Worm (Caenorhabditis elegans) whole organism, midembryonic: Measurements from ENCODE around the gene nep-16.

Experiments
- flt-1 ChIP-seq: fragments of 200-800 bp; sonication (Bioruptor generic); IDR thresholded peaks from 2 replicates; pipeline ENCODE4 v1.3.6; 2022; ENCODE audit warnings: missing genetic modification characterization, missing compliant biosample characterization
- tab-1 ChIP-seq: fragments of 200-800 bp; sonication (Bioruptor generic); IDR thresholded peaks from 2 replicates; pipeline ENCODE4 v1.3.6; 2022; ENCODE audit warnings: missing genetic modification characterization, missing compliant biosample characterization

DNA sequence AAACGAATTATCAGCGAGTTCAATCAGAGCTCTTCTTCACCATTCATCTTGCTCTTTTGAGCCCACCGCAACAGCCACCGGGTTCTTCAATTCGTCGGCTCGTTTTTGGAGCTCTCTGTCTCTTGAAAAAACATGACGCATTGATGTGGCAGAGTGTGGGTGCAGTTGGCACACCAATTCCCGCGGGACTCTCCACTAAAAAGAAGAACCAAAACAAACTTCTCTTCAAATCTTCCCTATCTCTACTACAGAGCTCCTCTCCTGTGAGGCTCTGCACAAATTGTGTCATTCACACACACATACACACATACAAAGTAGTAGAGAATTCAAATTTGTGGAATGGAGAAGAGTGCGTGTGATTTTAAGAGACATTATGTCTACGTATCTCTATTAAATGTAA is 21.3 kb upstream of the nep-16 start:
- TF ChIP-seq flt-1 (GFP tag; lab: Robert Waterston, UW) (no peak), tab-1 (no peak)
